Fruit fly (Drosophila melanogaster) Kc167 (cell line): ENCODE measurements around the gene tomboy20.

Experiments used
- Myc ChIP-seq: fragments of >200 bp; optimal IDR thresholded peaks from 2 replicates; lab custom pipeline; 2017; ENCODE audit warnings: missing external identifiers
- Sin3A ChIP-seq: fragments of >200 bp; optimal IDR thresholded peaks from 2 replicates; lab custom pipeline; 2018; ENCODE audit warnings: missing external identifiers
- h ChIP-seq: fragments of >200 bp; optimal IDR thresholded peaks from 3 replicates; lab custom pipeline; 2018; ENCODE audit warnings: missing external identifiers
- insv ChIP-seq: fragments of >200 bp; optimal IDR thresholded peaks from 3 replicates; lab custom pipeline; 2018; ENCODE audit warnings: missing external identifiers
- psq ChIP-seq: fragments of >200 bp; optimal IDR thresholded peaks from 2 replicates; lab custom pipeline; 2017; ENCODE audit warnings: missing external identifiers
- ttk ChIP-seq: sonication (Bioruptor generic); optimal IDR thresholded peaks from 2 replicates; lab custom pipeline; 2017; ENCODE audit warnings: missing external identifiers

Gene tomboy20

DNA sequence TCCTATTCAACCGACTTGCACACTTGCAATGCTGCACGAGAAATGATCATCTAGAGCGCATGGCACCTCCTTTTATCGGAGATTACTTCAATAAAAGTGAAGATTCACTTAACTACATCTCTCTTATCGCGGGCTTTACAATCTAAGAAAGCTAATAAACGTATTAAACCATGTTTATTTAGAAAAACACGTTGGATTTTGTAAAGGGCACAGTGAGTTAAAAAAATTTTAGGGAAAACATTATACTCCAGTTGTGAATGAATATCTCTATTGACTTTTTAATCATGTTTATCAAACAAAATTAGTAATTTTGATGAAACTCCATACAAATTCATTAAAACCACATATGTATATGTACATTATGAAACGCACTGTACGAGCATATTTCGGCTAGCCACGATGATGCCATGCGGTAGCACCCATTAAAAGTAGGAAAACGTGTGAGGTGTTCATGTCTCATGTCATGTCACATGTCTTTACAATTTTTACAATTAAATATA, 23.6 kb upstream of the tomboy20 start, which contains the start of gene CG31272:
Gene CG31272 (minus strand): TSS at position 51 of the 500 bp plus-strand sequence.
- TF ChIP-seq insv (no peak), ttk (lab: Kevin White, UChicago) (no peak), psq (lab: Kevin White, UChicago) (no peak), h (no peak), Sin3A (lab: Kevin White, UChicago) (no peak), Myc (no peak)

DNA sequence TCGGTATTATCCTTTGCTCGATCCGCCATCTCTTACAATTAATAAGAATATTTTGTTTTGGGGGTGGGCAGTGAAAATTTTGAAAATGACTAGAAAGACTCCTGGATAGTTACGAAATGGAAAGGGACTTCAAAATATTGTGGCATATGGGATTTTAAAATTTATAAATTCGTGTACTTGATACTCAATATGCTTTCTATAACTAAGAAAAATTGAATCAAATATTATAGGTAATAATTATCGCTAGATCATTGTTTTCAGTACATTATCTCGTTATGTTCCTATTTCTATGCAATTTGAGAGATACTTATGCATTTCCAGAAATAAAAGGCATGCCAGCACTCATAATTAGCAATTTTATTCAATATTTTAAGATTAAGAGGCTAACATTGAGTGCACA, 19.8 kb upstream of the tomboy20 start, which contains the start of gene CG14691:
Gene CG14691 (minus strand): TSS at position 101 of the 400 bp plus-strand sequence.
- TF ChIP-seq ttk (lab: Kevin White, UChicago): no peak
- no peak for TF ChIP-seq insv
- no peak for TF ChIP-seq Myc
- no peak for TF ChIP-seq h
- TF ChIP-seq Sin3A (lab: Kevin White, UChicago): no peak
- TF ChIP-seq psq (lab: Kevin White, UChicago): no peak

DNA sequence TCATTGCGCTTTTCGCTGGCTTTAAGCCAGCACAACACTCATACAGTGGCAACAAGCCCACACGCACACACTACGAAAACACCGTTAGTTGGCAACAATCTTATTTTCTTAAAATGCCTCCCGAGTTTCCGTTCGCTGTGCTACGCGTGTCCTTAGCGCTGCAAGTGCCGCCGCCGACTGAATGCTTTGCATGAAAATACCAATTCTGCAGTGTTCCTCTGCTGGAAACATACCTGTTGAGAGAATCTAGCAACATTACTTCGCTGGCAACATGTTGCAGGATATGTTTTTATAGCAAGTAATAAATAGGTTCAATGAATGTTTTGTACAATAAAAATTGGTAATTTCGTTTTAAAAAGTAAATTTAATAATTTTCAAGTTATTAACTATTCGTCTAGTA, 15.3 kb upstream of the tomboy20 start, which contains the start of gene TkR86C:
Gene TkR86C (minus strand): TSS at position 168 of the 400 bp plus-strand sequence.
- TF ChIP-seq insv: no peak
- TF ChIP-seq Myc: no peak
- TF ChIP-seq ttk (lab: Kevin White, UChicago): no peak
- no peak for TF ChIP-seq psq (lab: Kevin White, UChicago)
- no peak for TF ChIP-seq Sin3A (lab: Kevin White, UChicago)
- no peak for TF ChIP-seq h

DNA sequence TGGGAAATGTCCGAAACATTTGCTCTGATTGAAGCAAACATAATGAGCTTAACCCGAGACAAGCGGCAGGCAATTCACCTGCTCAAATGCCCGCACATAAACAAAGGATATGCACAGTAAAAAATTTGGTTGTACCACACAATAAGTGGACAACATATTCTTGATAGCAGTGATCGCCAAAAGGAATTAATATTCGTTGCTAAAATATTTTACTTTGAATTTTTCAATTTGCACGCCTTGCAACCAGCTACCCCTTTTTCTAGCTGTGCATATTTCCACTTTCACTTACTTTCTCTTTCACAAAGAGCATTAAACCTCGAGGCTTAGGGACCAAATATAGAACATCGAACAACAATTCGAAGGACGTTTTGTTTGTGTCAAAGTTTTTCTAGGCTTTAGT, 11.9 kb upstream of the tomboy20 start:
- TF ChIP-seq insv (no peak), ttk (lab: Kevin White, UChicago) (no peak), h (no peak)

DNA sequence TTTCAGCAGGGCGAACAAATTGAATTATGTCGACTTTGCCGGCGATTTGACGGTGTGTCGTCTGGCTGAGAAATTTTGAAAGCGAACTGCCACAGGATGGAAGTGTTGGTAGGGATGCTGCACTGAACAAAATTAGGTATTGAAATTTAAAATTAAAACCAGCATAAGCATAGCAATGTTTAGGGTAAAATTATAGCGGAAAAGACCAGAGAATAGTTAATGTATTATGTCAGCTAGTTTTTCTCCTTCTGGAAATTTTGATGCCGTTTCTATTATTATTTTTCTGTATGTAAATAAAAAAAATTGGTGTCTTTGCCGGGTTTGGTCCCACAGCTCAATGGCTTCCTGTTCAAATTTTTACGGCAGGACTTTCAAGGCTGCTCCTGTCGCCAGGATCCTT, 9.0 kb downstream of the tomboy20 start:
- TF ChIP-seq Sin3A (lab: Kevin White, UChicago): no peak
- TF ChIP-seq psq (lab: Kevin White, UChicago): no peak
- TF ChIP-seq ttk (lab: Kevin White, UChicago): no peak
- TF ChIP-seq Myc: no peak
- TF ChIP-seq insv: no peak
- no peak for TF ChIP-seq h

DNA sequence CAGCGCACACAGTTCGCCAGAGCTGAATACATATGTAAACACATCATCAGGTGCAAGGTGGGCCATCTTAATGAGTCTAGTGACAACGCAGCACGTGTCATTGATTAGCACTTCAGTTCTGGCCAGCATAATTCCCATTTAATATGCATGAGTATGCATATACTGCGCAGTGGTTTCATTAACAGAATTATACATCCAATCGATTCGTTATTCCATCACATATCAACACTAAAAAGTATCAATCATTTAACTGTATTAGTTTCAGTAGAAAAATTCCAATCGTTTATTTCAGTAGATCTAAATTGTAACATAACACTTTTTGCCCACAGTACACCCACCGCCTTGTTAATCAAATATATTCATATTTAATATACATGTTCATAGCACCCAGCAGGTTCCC, 21.3 kb downstream of the tomboy20 start, which contains the start of gene CG4073:
Gene CG4073 (plus strand): TSS at position 301 of the 400 bp plus-strand sequence.
- TF ChIP-seq Sin3A (lab: Kevin White, UChicago) (no peak), psq (lab: Kevin White, UChicago) (no peak), ttk (lab: Kevin White, UChicago) (no peak), h (no peak), Myc (no peak), insv (no peak)

DNA sequence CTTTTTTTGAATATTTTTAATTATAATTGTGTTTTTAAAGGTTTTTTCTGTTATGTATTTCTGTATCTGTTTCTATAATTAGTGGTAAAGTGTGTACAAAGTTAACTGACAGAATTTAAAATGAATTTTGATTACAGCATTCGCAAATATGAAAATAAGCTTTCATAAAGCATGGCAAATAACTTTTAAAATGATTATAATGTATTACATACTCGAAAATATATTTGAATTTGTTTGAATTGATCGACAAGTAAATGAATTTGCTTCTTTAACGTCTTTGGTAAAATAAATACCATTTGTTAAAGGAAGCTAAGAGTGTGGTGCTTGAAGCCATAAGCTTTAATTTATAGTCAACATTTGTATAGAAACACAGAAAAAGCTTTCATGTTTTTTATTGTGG, 24.6 kb downstream of the tomboy20 start, which contains the start of gene CG14689:
Gene CG14689 (minus strand): TSS at position 101 of the 400 bp plus-strand sequence.
- no peak for TF ChIP-seq psq (lab: Kevin White, UChicago)
- TF ChIP-seq h: no peak
- no peak for TF ChIP-seq ttk (lab: Kevin White, UChicago)
- no peak for TF ChIP-seq Myc
- TF ChIP-seq Sin3A (lab: Kevin White, UChicago): no peak
- no peak for TF ChIP-seq insv

DNA sequence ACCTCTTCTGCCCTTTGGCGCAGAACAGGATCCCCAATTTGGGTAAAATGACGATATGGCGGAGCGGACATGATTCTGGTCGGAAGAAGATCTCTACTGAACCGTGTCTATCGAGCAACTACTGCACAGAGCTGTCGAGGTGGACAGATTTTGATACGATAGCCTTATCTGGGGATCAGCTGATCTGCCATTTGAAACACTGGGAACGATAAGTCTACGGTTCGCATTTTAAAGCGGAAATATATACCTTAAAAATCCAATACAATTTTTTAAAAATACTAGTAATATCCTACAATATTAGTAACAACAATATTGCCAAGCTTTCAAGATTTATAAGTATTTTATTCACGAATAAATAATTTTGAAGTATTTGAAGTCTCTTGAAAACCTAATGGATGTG, 26.5 kb downstream of the tomboy20 start, which contains the start of gene CG31373:
Gene CG31373 (minus strand): TSS at position 101 of the 400 bp plus-strand sequence.
- TF ChIP-seq Sin3A (lab: Kevin White, UChicago) (no peak), Myc (no peak), ttk (lab: Kevin White, UChicago) (no peak), h (no peak), psq (lab: Kevin White, UChicago) (no peak), insv (no peak)

DNA sequence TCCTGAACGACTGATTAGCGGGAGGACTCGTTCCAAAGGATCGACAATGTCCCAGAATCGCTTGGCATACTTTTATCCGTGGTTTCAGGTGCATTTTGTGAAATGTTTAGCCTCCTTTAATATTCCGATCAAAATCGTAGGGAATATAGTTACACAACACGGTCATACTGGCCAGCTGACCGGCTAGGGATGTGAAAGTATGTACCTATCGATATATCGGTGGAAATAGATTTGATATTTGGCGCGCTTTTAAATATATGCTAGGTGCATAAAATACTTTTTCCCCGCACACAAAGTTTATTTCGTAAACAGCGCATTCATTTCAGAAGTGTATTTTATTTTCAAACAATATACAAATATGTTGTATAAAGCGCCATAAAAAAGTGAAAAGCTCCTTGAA, 27.6 kb downstream of the tomboy20 start, which contains the start of gene CG31278:
Gene CG31278 (minus strand): TSS at position 172 of the 400 bp plus-strand sequence.
- no peak for TF ChIP-seq h
- TF ChIP-seq Sin3A (lab: Kevin White, UChicago): no peak
- TF ChIP-seq Myc: no peak
- no peak for TF ChIP-seq ttk (lab: Kevin White, UChicago)
- no peak for TF ChIP-seq insv
- no peak for TF ChIP-seq psq (lab: Kevin White, UChicago)

DNA sequence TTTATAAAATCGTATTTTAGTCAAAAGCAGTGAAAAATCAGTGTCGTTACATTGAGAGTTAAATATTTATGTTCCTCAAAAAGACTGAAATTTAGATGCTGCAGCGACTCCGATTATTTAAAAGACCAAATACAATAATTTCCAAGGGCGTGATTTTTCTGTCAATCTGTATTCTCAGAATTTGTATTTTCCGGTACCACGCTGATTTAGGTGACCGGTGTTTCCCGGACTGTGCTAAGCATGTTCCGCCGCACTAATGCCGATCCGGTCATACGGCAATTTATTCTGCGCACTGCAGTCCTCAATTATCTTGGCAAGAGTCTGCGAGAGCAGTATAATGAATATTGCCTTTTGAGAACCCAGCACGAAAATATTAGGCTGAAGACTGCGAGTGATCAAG, 29.0 kb downstream of the tomboy20 start, which contains the start of the genes CG31467 and CG14684:
Gene CG31467 (minus strand): TSS at position 101 of the 400 bp plus-strand sequence.
Gene CG14684 (plus strand): TSS at position 212 of the 400 bp plus-strand sequence.
- TF ChIP-seq psq (lab: Kevin White, UChicago): no peak
- TF ChIP-seq h: no peak
- no peak for TF ChIP-seq Sin3A (lab: Kevin White, UChicago)
- TF ChIP-seq ttk (lab: Kevin White, UChicago): no peak
- TF ChIP-seq Myc: no peak
- no peak for TF ChIP-seq insv

DNA sequence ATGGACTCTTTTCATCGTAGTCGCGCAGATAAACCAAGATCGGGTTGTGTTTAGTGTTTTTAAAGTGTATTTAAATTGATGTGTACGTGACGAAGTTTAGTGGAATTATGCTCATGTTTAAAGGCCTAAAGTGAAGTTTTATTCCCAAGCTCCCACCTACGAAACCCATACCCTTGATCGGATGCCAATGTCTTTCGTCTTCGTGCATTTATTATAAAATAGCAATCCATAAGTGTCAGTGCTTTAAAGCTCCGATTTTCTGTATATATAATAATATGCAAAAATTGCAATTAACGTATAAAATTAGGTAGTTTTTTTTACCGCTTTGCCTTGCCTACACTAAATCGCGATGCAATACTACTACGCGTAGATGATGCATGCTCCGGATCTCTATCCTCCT, 30.8 kb downstream of the tomboy20 start, which contains the start of gene CG31391:
Gene CG31391 (minus strand): TSS at position 101 of the 400 bp plus-strand sequence.
- TF ChIP-seq insv: no peak
- no peak for TF ChIP-seq Sin3A (lab: Kevin White, UChicago)
- no peak for TF ChIP-seq ttk (lab: Kevin White, UChicago)
- no peak for TF ChIP-seq Myc
- TF ChIP-seq psq (lab: Kevin White, UChicago): no peak
- TF ChIP-seq h: no peak

DNA sequence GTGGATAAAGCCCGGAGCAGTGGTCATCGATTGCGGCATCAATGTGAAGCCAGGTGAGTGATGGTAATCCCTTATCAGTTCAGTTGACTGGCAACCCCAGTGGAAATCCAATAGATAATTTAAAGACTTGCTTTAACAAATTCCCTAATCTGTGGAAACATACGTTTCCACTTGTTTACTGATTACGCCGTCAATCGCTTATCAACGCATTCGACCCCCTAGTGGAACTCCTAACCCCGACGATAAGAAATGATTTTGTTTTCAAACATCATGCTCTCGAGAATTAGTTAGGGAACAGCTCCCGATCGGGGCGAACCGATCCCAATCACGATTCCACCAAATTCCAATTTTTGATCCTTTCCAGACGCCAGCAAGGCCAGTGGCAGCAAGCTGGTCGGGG, 35.1 kb downstream of the tomboy20 start:
- TF ChIP-seq Myc: no peak
- no peak for TF ChIP-seq h
- no peak for TF ChIP-seq psq (lab: Kevin White, UChicago)
- no peak for TF ChIP-seq insv
- TF ChIP-seq ttk (lab: Kevin White, UChicago): no peak
- no peak for TF ChIP-seq Sin3A (lab: Kevin White, UChicago)
